Fruit fly (Drosophila melanogaster) Kc167 (cell line): Measurements from ENCODE around the gene up.

Experiments
- insv ChIP-seq: fragments of >200 bp; optimal IDR thresholded peaks from 3 replicates; lab custom pipeline; 2018; ENCODE audit warnings: missing external identifiers
- psq ChIP-seq: fragments of >200 bp; optimal IDR thresholded peaks from 2 replicates; lab custom pipeline; 2017; ENCODE audit warnings: missing external identifiers
- ttk ChIP-seq: sonication (Bioruptor generic); optimal IDR thresholded peaks from 2 replicates; lab custom pipeline; 2017; ENCODE audit warnings: missing external identifiers

DNA sequence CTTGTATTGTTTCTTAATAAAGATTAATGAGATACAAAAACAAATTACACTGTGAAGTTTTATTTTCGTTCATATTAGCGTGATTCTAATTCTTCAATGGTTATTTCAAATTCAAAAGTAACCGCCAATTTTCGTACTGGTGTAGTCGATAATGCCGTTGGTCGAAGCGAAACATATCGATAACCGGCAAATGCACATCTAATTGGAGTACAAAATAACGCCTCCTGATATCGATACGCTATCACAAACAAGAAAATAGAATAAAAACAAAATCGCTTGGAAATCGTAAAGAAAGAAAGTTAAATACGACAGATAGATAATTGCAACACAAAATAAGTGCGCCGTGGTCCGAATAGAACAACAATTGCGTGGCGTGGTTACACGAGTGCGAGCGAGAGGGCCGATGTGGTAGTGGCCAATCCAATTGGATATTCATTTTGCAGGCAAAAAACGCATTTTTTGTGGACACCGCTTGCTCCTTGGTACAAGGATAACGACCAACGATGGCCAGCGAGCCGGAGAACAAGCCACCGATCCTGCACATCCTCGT, 3.6 kb upstream of the up start:
- TF ChIP-seq insv (lab: Kevin White, UChicago): no peak
- no peak for TF ChIP-seq psq (lab: Kevin White, UChicago)
- TF ChIP-seq ttk (lab: Kevin White, UChicago): no peak
